Fruit fly (Drosophila melanogaster) whole organism, embryonic: ENCODE measurements around the gene CG31278.
A peak's percentile ranks its signal among the peaks of the same experiment; 100 is the strongest.

Experiments
- Asciz ChIP-seq: fragments of 200-800 bp; sonication (Bioruptor generic); optimal IDR thresholded peaks from 2 replicates; lab custom pipeline; 2017; ENCODE audit warnings: missing biosample characterization, mild to moderate bottlenecking, missing genetic modification characterization, missing genetic modification reagents
- Atf3 ChIP-seq: fragments of 200-800 bp; sonication (Bioruptor generic); optimal IDR thresholded peaks from 3 replicates; lab custom pipeline; 2016; ENCODE audit warnings: missing biosample characterization, missing genetic modification characterization
- CG10147 ChIP-seq: fragments of 200-800 bp; sonication (Bioruptor generic); optimal IDR thresholded peaks from 2 replicates; lab custom pipeline; 2019; ENCODE audit warnings: missing biosample characterization, mild to moderate bottlenecking, missing genetic modification characterization, moderate library complexity
- CG10979 ChIP-seq: fragments of 200-800 bp; sonication (Bioruptor generic); optimal IDR thresholded peaks from 2 replicates; lab custom pipeline; 2018; ENCODE audit warnings: missing biosample characterization, mild to moderate bottlenecking, missing genetic modification characterization, moderate library complexity
- CG11504 ChIP-seq: fragments of 200-800 bp; sonication (Bioruptor generic); optimal IDR thresholded peaks from 3 replicates; lab custom pipeline; 2019; ENCODE audit warnings: missing biosample characterization, mild to moderate bottlenecking, missing genetic modification characterization, moderate library complexity
- CG1603 ChIP-seq: fragments of 200-800 bp; sonication (Bioruptor generic); optimal IDR thresholded peaks from 2 replicates; lab custom pipeline; 2019; ENCODE audit warnings: missing biosample characterization, mild to moderate bottlenecking, missing genetic modification characterization, moderate library complexity
- CG17361 ChIP-seq: fragments of 200-800 bp; sonication (Bioruptor generic); IDR thresholded peaks from 3 replicates; pipeline ENCODE4 v1.3.6; 2022; ENCODE audit warnings: missing biosample characterization, missing genetic modification characterization
- CG17568 ChIP-seq: fragments of 200-800 bp; sonication (Bioruptor generic); optimal IDR thresholded peaks from 2 replicates; lab custom pipeline; 2018; ENCODE audit warnings: missing biosample characterization, mild to moderate bottlenecking, missing genetic modification characterization, moderate library complexity
- CG1792 ChIP-seq: fragments of 200-800 bp; sonication (Bioruptor generic); optimal IDR thresholded peaks from 2 replicates; lab custom pipeline; 2016; ENCODE audit warnings: missing biosample characterization, missing genetic modification characterization
- CG18262 ChIP-seq: fragments of 200-800 bp; optimal IDR thresholded peaks from 3 replicates; lab custom pipeline; 2019; ENCODE audit warnings: missing biosample characterization, mild to moderate bottlenecking, missing genetic modification characterization, moderate library complexity
- CG18599 ChIP-seq: fragments of 200-800 bp; sonication (Bioruptor generic); optimal IDR thresholded peaks from 3 replicates; lab custom pipeline; 2017; ENCODE audit warnings: missing biosample characterization, missing genetic modification characterization, mild to moderate bottlenecking, moderate library complexity, missing genetic modification reagents
- CG2129 ChIP-seq: fragments of 200-800 bp; sonication (Bioruptor generic); IDR thresholded peaks from 2 replicates; pipeline ENCODE4 v1.3.6; 2022; ENCODE audit warnings: missing biosample characterization, missing genetic modification characterization; ENCODE audit not compliant: partially characterized antibody
- CG2202 ChIP-seq: fragments of 200-800 bp; sonication (Bioruptor generic); optimal IDR thresholded peaks from 2 replicates; lab custom pipeline; 2018; ENCODE audit warnings: missing biosample characterization, mild to moderate bottlenecking, missing genetic modification characterization
- CG2712 ChIP-seq: fragments of 200-800 bp; optimal IDR thresholded peaks from 3 replicates; lab custom pipeline; 2019; ENCODE audit warnings: missing biosample characterization, mild to moderate bottlenecking, missing genetic modification characterization, moderate library complexity
- CG2889 ChIP-seq: fragments of 200-800 bp; sonication (Bioruptor generic); IDR thresholded peaks from 3 replicates; pipeline ENCODE4 v1.3.6; 2022; ENCODE audit warnings: missing biosample characterization, missing genetic modification characterization
- CG4328 ChIP-seq: fragments of 200-800 bp; sonication (Bioruptor generic); optimal IDR thresholded peaks from 3 replicates; lab custom pipeline; 2017; ENCODE audit warnings: missing biosample characterization, missing genetic modification reagents, missing genetic modification characterization
- CG4820 ChIP-seq: fragments of 200-800 bp; sonication (Bioruptor generic); optimal IDR thresholded peaks from 3 replicates; lab custom pipeline; 2016; ENCODE audit warnings: missing biosample characterization, missing genetic modification characterization
- CG8089 ChIP-seq: fragments of 200-800 bp; sonication (Bioruptor generic); optimal IDR thresholded peaks from 3 replicates; lab custom pipeline; 2016; ENCODE audit warnings: missing biosample characterization, missing genetic modification characterization
- CG9727 ChIP-seq: fragments of 200-800 bp; sonication (Bioruptor generic); optimal IDR thresholded peaks from 3 replicates; lab custom pipeline; 2017; ENCODE audit warnings: missing biosample characterization, mild to moderate bottlenecking, missing genetic modification characterization
- CoRest ChIP-seq: fragments of 200-800 bp; sonication (Bioruptor generic); optimal IDR thresholded peaks from 3 replicates; lab custom pipeline; 2018; ENCODE audit warnings: missing biosample characterization, mild to moderate bottlenecking, missing genetic modification characterization, moderate library complexity
- D19B ChIP-seq: fragments of 200-800 bp; sonication (Bioruptor generic); optimal IDR thresholded peaks from 2 replicates; lab custom pipeline; 2017; ENCODE audit warnings: missing biosample characterization, mild to moderate bottlenecking, missing genetic modification characterization
- H15 ChIP-seq: fragments of 200-800 bp; sonication (Bioruptor generic); IDR thresholded peaks from 3 replicates; pipeline ENCODE4 v1.3.6; 2022; ENCODE audit warnings: missing biosample characterization, missing genetic modification characterization
- H2.0 ChIP-seq: fragments of 200-800 bp; sonication (Bioruptor generic); IDR thresholded peaks from 2 replicates; pipeline ENCODE4 v1.3.6; 2022; ENCODE audit warnings: missing biosample characterization, missing genetic modification characterization
- Side ChIP-seq: fragments of 200-800 bp; sonication (Bioruptor generic); optimal IDR thresholded peaks from 2 replicates; lab custom pipeline; 2016; ENCODE audit warnings: missing biosample characterization, missing genetic modification characterization
- Xrp1 ChIP-seq: fragments of 200-800 bp; sonication (Bioruptor generic); IDR thresholded peaks from 2 replicates; pipeline ENCODE4 v1.3.6; 2022; ENCODE audit warnings: missing biosample characterization, missing genetic modification characterization
- YL-1 ChIP-seq: fragments of 200-800 bp; sonication (Bioruptor generic); optimal IDR thresholded peaks from 3 replicates; lab custom pipeline; 2017; ENCODE audit warnings: missing biosample characterization, mild to moderate bottlenecking, missing genetic modification characterization
- bsh ChIP-seq, 2 experiments: fragments of 200-800 bp; sonication (Bioruptor generic); optimal IDR thresholded peaks; 2 replicates each; lab custom pipeline; 2017 to 2018; ENCODE audit warnings: mild to moderate bottlenecking in 2 of 2, missing biosample characterization in 2 of 2, missing genetic modification characterization in 2 of 2, moderate library complexity in 1 of 2
- btn ChIP-seq: fragments of 200-800 bp; sonication (Bioruptor generic); optimal IDR thresholded peaks from 2 replicates; lab custom pipeline; 2016; ENCODE audit warnings: missing biosample characterization, missing genetic modification characterization
- chn ChIP-seq: fragments of 200-800 bp; sonication (Bioruptor generic); optimal IDR thresholded peaks from 2 replicates; lab custom pipeline; 2016; ENCODE audit warnings: missing biosample characterization, missing genetic modification characterization
- crc ChIP-seq: fragments of 200-800 bp; sonication (Bioruptor generic); optimal IDR thresholded peaks from 2 replicates; lab custom pipeline; 2016; ENCODE audit warnings: missing biosample characterization, missing genetic modification characterization
- crol ChIP-seq: fragments of 200-800 bp; sonication (Bioruptor generic); IDR thresholded peaks from 2 replicates; pipeline ENCODE4 v1.3.6; 2022; ENCODE audit warnings: missing biosample characterization, missing genetic modification characterization
- en ChIP-seq: fragments of 200-800 bp; sonication (Bioruptor generic); optimal IDR thresholded peaks from 2 replicates; lab custom pipeline; 2016; ENCODE audit warnings: missing biosample characterization, missing genetic modification characterization
- lola ChIP-seq, 3 experiments: fragments of >200 bp in 2 of 3; fragments of 200-800 bp in 1 of 3; sonication (Bioruptor generic) in 1 of 3; optimal IDR thresholded peaks; 2 replicates each; lab custom pipeline; 2017 to 2019; ENCODE audit warnings: missing biosample characterization in 3 of 3, missing genetic modification characterization in 3 of 3, mild to moderate bottlenecking in 1 of 3, moderate library complexity in 1 of 3
- nau ChIP-seq: fragments of 200-800 bp; sonication (Bioruptor generic); optimal IDR thresholded peaks from 3 replicates; lab custom pipeline; 2017; ENCODE audit warnings: missing biosample characterization, mild to moderate bottlenecking, missing genetic modification characterization, missing genetic modification reagents
- phol ChIP-seq: fragments of 200-800 bp; sonication (Bioruptor generic); optimal IDR thresholded peaks from 3 replicates; lab custom pipeline; 2018; ENCODE audit warnings: missing biosample characterization, mild to moderate bottlenecking, missing genetic modification characterization, moderate library complexity
- pita ChIP-seq: fragments of 200-800 bp; sonication (Bioruptor generic); optimal IDR thresholded peaks from 2 replicates; lab custom pipeline; 2017; ENCODE audit warnings: missing biosample characterization, mild to moderate bottlenecking, missing genetic modification characterization
- pnt ChIP-seq: fragments of 200-800 bp; sonication (Bioruptor generic); optimal IDR thresholded peaks from 3 replicates; lab custom pipeline; 2016; ENCODE audit warnings: missing biosample characterization, missing genetic modification characterization
- repo ChIP-seq: fragments of 200-800 bp; sonication (Bioruptor generic); optimal IDR thresholded peaks from 2 replicates; lab custom pipeline; 2016; ENCODE audit warnings: missing biosample characterization, missing genetic modification characterization
- sens ChIP-seq: fragments of 200-800 bp; sonication (Bioruptor generic); peaks from one replicate; lab custom pipeline; 2016; ENCODE audit warnings: missing biosample characterization, missing genetic modification characterization
- slbo ChIP-seq: fragments of 200-800 bp; sonication (Bioruptor generic); IDR thresholded peaks from 2 replicates; pipeline ENCODE4 v1.3.6; 2022; ENCODE audit warnings: missing biosample characterization, missing genetic modification characterization
- so ChIP-seq: fragments of 200-800 bp; sonication (Bioruptor generic); IDR thresholded peaks from 3 replicates; pipeline ENCODE4 v1.3.6; 2022; ENCODE audit warnings: missing biosample characterization, missing genetic modification characterization
- tgo ChIP-seq: fragments of 200-800 bp; sonication (Bioruptor generic); IDR thresholded peaks from 3 replicates; pipeline ENCODE4 v1.3.6; 2022; ENCODE audit warnings: missing biosample characterization, missing genetic modification characterization
- vvl ChIP-seq: fragments of 200-800 bp; sonication (Bioruptor generic); IDR thresholded peaks from 2 replicates; pipeline ENCODE4 v1.3.6; 2022; ENCODE audit warnings: missing biosample characterization, missing genetic modification characterization

Gene CG31278

dm6 chr3R:10661098-10661497 lies 47.0 kb downstream of the CG31278 start (continued):
- TF ChIP-seq CG2129 (GFP tag; lab: Robert Waterston, UW) (no peak), CG18262 (tag; lab: Kevin White, UChicago) (peak; percentile 37), CG10979 (peak; percentile 46), CG17568 (GFP tag; lab: Kevin White, UChicago) (no peak), CG4328 (GFP tag; lab: Kevin White, UChicago) (no peak), en (GFP tag; lab: Kevin White, UChicago) (no peak), CG2712 (peak; percentile 48), H15 (GFP tag; lab: Robert Waterston, UW) (no peak), YL-1 (GFP tag; lab: Kevin White, UChicago) (no peak), Asciz (GFP tag; lab: Kevin White, UChicago) (no peak), CG1792 (GFP tag; lab: Kevin White, UChicago) (no peak), CG9727 (GFP tag; lab: Kevin White, UChicago) (peak; percentile 6), CG1603 (tag; lab: Kevin White, UChicago) (no peak), lola (GFP tag; optimal IDR thresholded peaks at IDR 0.05; lab: Kevin White, UChicago) (peak in 1 of 3 experiments; percentile 27), CoRest (no peak), pnt (no peak), CG17361 (GFP tag; lab: Robert Waterston, UW) (peak; percentile 22; the same call in 1 of the 3 replicates), sens (GFP tag; lab: Kevin White, UChicago) (peak; percentile 45), repo (GFP tag; lab: Kevin White, UChicago) (no peak), CG2889 (GFP tag; lab: Robert Waterston, UW) (no peak), H2.0 (no peak), crol (GFP tag; lab: Robert Waterston, UW) (peak; percentile 20), tgo (GFP tag; lab: Robert Waterston, UW) (no peak), phol (peak; percentile 29), crc (no peak), CG4820 (GFP tag; lab: Kevin White, UChicago) (no peak), so (GFP tag; lab: Robert Waterston, UW) (no peak), CG18599 (GFP tag; lab: Kevin White, UChicago) (no peak), chn (no peak), Atf3 (GFP tag; lab: Kevin White, UChicago) (no peak), slbo (GFP tag; lab: Robert Waterston, UW) (no peak), CG11504 (tag; lab: Kevin White, UChicago) (peak; percentile 13), CG2202 (tag; lab: Kevin White, UChicago) (no peak), CG10147 (GFP tag; lab: Kevin White, UChicago) (no peak), Side (no peak), nau (GFP tag; lab: Kevin White, UChicago) (no peak), pita (no peak), vvl (peak; percentile 28; the same call in 1 of the 2 replicates), btn (no peak), CG8089 (no peak), Xrp1 (GFP tag; lab: Robert Waterston, UW) (peak; percentile 51; the same call in 1 of the 2 replicates), bsh (GFP tag; optimal IDR thresholded peaks at IDR 0.05; lab: Kevin White, UChicago) (peak; percentile 10 to 22), D19B (GFP tag; lab: Kevin White, UChicago) (no peak)
